Worm (Caenorhabditis elegans): ENCODE data around the gene C08B11.9.

DNA sequence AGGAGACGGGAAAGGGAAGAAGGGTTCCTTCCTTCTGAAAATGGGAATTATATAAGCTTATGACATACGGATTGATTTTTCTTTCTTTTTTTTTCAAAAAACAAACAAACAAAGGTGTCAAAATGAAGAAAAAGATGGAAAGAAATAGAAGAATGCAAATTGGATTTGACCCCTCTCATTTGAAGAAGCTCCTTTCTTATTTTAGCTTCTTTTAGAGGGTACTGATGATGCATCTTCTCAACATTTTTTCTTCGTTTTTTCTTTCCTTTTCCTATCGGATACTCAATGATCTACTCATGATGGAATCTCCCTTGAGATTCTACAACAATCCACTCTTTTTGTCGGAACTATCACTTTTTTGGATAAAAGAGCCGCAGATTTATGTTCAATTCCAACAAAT lies 47.8 kb downstream of the C08B11.9 start:
- TF ChIP-seq lin-11 (tag; optimal IDR thresholded peaks at IDR 0.05) = no peak
- no peak for TF ChIP-seq pqm-1 (tag; optimal IDR thresholded peaks at IDR 0.05)
- no peak for TF ChIP-seq rnt-1 (tag; optimal IDR thresholded peaks at IDR 0.05)
- TF ChIP-seq sox-4 (tag; optimal IDR thresholded peaks at IDR 0.05) = no peak
- TF ChIP-seq dve-1 (tag; optimal IDR thresholded peaks at IDR 0.05) = no peak
- no peak for TF ChIP-seq hlh-30 (tag; optimal IDR thresholded peaks at IDR 0.05; ENCODE audit: insufficient read depth)
- no peak for TF ChIP-seq pha-4 (tag; optimal IDR thresholded peaks at IDR 0.05)
- TF ChIP-seq ama-1 (optimal IDR thresholded peaks at IDR 0.05) = no peak
- no peak for TF ChIP-seq eyg-1 (tag; optimal IDR thresholded peaks at IDR 0.05)
- no peak for TF ChIP-seq ref-2 (tag; optimal IDR thresholded peaks at IDR 0.05)
